Worm (Caenorhabditis elegans) whole organism, L2 larva: Measurements from ENCODE around the gene T26A8.4.

Experiments
- ZK546.5 ChIP-seq: sonication (generic microtip); optimal IDR thresholded peaks from 2 replicates; lab custom pipeline; 2017; ENCODE audit warnings: missing biosample characterization, missing genetic modification characterization
- blmp-1 ChIP-seq: sonication (generic microtip); optimal IDR thresholded peaks from 2 replicates; lab custom pipeline; 2017; ENCODE audit warnings: missing genetic modification characterization, mild to moderate bottlenecking, missing compliant biosample characterization, antibody characterized with exemption, moderate library complexity; ENCODE audit not compliant: insufficient read depth

DNA sequence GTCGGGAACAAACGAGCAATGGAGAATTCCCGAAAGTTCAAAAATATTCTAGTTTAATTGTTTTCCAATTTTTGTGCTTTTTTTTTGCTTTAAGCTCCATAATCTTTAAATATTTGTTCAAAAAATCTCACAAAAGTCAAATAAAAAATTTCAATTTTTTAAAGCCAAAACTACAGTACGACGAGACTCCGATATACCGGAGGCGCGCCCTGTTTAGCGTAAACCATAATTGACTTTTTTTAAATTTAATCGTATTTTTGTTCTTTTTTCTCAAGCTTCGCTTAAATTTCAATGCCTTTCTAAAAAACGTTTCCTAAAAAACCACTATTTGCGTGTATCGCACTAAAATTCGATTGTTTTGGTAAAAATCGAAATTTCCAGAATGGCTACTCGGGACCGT, 24.2 kb upstream of the T26A8.4 start, which contains the start of gene syx-4:
- TF ChIP-seq ZK546.5 (tag; lab: Kevin White, UChicago) (no peak), blmp-1 (tag; lab: Kevin White, UChicago) (no peak)
